Fruit fly (Drosophila melanogaster): ENCODE results near the gene CCT1.

The CCT1 gene

dm6 chr3R:22527636-22528148, 36.5 kb upstream of the CCT1 start:
- TF ChIP-seq CG8478 (optimal IDR thresholded peaks at IDR 0.05) = no peak
- TF ChIP-seq pan (optimal IDR thresholded peaks at IDR 0.05) = no peak
- TF ChIP-seq usp (GFP tag; optimal IDR thresholded peaks at IDR 0.05) = no peak
- no peak for TF ChIP-seq Dll (optimal IDR thresholded peaks at IDR 0.05)
- no peak for TF ChIP-seq EcR (GFP tag; optimal IDR thresholded peaks at IDR 0.05)
- no peak for TF ChIP-seq psq (optimal IDR thresholded peaks at IDR 0.05)

dm6 chr3R:22527192-22527591, 36.0 kb upstream of the CCT1 start:
- TF ChIP-seq psq (optimal IDR thresholded peaks at IDR 0.05) (no peak), pan (optimal IDR thresholded peaks at IDR 0.05) (no peak), EcR (GFP tag; optimal IDR thresholded peaks at IDR 0.05) (no peak), CG8478 (optimal IDR thresholded peaks at IDR 0.05) (no peak), Dll (optimal IDR thresholded peaks at IDR 0.05) (no peak), usp (GFP tag; optimal IDR thresholded peaks at IDR 0.05) (no peak)

DNA sequence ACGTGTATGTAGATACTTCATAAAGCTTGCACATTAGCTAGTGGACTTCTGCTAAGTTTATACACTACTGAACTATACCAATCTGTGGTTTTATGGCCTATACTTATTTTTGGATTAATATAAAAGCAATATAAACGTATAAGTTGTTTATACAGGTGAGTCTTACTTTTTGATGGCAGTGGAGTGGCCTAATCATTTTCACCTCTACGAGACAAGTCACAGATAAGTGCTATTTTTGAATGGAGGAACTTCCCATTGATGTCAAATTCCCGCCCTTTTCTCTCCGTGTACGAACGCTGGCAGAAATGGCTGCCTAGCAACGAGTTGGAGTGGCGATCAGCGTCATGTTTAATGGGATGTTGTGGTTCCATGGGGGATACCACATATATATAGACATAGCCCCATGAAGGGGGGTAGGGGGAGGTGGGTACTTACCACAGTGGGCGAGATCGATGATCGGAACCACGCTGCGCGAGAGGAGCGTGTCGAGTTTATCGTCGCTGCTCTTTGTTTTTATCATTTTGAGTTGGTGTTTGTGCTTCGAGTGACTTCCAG, 35.2 kb upstream of the CCT1 start:
- TF ChIP-seq psq (optimal IDR thresholded peaks at IDR 0.05) (no peak), EcR (GFP tag; optimal IDR thresholded peaks at IDR 0.05) (peak in 1 of 2 experiments; percentile 73)

- TF ChIP-seq psq (optimal IDR thresholded peaks at IDR 0.05) (no peak), Dll (optimal IDR thresholded peaks at IDR 0.05) (no peak), pan (optimal IDR thresholded peaks at IDR 0.05) (no peak)
These were observed 34.5 kb upstream of the CCT1 start for dm6 chr3R:22525546-22526352.

dm6 chr3R:22525073-22525413, 33.8 kb upstream of the CCT1 start:
- TF ChIP-seq CG8478 (optimal IDR thresholded peaks at IDR 0.05) (no peak), pan (optimal IDR thresholded peaks at IDR 0.05) (no peak), EcR (GFP tag; optimal IDR thresholded peaks at IDR 0.05) (no peak)

DNA sequence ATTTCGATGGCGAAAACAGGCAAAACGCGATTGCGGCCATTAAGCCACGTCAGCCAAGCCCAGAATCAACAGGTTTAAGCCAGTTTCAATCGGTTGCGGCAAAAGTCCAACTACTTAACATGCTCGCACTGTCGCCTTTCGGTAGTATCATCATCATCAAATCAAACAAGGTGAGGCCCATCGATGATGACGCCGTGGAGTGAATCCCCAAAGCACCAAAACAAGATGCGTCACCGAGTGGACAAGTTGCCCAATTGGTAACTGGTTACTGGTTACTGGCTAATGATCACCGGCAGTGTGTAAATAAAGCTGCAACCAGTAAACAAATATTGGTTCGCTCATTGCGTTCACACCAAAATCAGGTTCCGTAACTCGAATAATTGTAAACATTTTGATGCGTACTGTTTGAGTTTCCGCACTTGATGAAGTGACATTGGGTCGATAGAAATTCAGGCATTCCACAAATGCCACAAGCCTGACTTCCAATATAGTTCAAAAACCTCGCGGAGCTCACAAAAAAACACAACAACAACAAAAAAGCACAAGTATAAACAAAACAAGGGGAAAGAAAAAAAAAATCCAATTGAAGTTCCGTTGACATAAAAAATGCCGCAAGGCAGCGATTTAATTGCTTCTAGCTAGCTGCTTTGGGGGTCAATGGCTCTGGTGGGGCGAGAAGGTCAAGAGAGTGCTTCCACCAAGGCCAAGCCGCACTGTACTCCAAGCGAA, 33.3 kb upstream of the CCT1 start:
- TF ChIP-seq usp (GFP tag; optimal IDR thresholded peaks at IDR 0.05) = no peak
- TF ChIP-seq CG8478 (optimal IDR thresholded peaks at IDR 0.05) = no peak
- TF ChIP-seq psq (optimal IDR thresholded peaks at IDR 0.05) = no peak
- TF ChIP-seq Dll (optimal IDR thresholded peaks at IDR 0.05) = no peak
- no peak for TF ChIP-seq EcR (GFP tag; optimal IDR thresholded peaks at IDR 0.05)
- TF ChIP-seq pan (optimal IDR thresholded peaks at IDR 0.05) = no peak

- TF ChIP-seq psq (optimal IDR thresholded peaks at IDR 0.05) (no peak), Dll (optimal IDR thresholded peaks at IDR 0.05) (no peak), pan (optimal IDR thresholded peaks at IDR 0.05) (no peak), usp (GFP tag; optimal IDR thresholded peaks at IDR 0.05) (no peak), EcR (GFP tag; optimal IDR thresholded peaks at IDR 0.05) (no peak), CG8478 (optimal IDR thresholded peaks at IDR 0.05) (no peak)
These were observed 31.6 kb upstream of the CCT1 start for dm6 chr3R:22522859-22523258.

DNA sequence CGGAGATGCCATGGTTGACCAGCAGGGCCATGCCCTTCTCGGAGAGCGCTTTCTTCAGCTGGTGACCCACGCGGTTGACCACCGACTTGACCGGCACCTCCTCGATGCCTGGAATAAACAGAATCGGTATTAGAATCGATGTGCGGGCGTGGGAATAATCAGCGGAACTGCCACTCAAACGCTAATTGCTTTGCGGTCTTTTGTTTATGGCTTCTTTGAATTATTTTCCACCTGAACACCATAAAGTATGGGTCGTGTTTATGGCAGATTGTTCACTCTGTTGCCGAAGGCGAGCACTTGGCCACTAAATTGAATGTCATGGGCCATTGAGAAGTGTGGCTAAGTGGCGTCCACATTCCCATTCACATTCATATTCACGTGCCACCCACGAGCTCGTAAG, 30.8 kb upstream of the CCT1 start:
- TF ChIP-seq Dll (optimal IDR thresholded peaks at IDR 0.05) (no peak), EcR (GFP tag; optimal IDR thresholded peaks at IDR 0.05) (no peak), pan (optimal IDR thresholded peaks at IDR 0.05) (no peak), psq (optimal IDR thresholded peaks at IDR 0.05) (no peak), usp (GFP tag; optimal IDR thresholded peaks at IDR 0.05) (no peak), CG8478 (optimal IDR thresholded peaks at IDR 0.05) (no peak)

DNA sequence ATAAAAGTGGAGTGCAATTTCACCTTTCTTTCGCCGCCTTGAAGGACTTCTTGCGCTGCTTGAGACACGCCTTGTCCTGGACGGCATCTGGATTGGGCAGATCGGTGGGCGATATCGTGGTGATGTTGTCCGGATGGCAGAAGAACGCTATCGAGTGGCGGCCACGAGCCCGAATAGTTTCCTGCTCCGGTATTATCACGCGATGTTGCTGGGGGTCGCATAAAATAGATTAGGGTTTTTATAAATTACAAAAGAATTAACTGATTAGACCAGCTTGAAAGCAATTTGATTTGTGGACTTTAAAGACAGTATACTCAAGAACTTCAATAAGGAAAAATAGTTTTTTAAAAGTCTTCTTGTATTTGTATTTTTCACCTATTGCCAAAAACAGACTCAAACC, 29.2 kb upstream of the CCT1 start:
- TF ChIP-seq Dll (optimal IDR thresholded peaks at IDR 0.05) (no peak), pan (optimal IDR thresholded peaks at IDR 0.05) (no peak), CG8478 (optimal IDR thresholded peaks at IDR 0.05) (no peak), EcR (GFP tag; optimal IDR thresholded peaks at IDR 0.05) (no peak), psq (optimal IDR thresholded peaks at IDR 0.05) (no peak), usp (GFP tag; optimal IDR thresholded peaks at IDR 0.05) (no peak)

DNA sequence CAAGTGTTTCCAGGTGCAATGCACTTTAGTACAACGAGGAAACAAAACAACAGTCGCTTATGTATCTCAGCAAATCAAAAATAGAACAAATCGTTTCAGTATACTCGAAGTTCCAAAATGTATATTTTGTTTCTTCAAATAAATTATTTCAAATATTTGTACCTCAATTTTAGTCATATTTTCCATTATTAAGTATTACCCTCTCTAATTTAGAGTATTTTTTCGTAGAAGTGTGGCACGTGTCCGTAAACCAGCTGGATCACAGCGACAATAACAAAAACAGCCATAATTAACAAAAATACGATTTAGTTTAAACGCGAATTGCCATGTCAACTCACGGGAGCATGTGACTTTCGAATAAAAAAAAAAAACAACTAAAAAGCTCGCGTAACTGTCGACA, 27.5 kb upstream of the CCT1 start:
- TF ChIP-seq psq (optimal IDR thresholded peaks at IDR 0.05) (no peak), pan (optimal IDR thresholded peaks at IDR 0.05) (no peak), Dll (optimal IDR thresholded peaks at IDR 0.05) (no peak), EcR (GFP tag; optimal IDR thresholded peaks at IDR 0.05) (no peak), usp (GFP tag; optimal IDR thresholded peaks at IDR 0.05) (no peak), CG8478 (optimal IDR thresholded peaks at IDR 0.05) (no peak)

DNA sequence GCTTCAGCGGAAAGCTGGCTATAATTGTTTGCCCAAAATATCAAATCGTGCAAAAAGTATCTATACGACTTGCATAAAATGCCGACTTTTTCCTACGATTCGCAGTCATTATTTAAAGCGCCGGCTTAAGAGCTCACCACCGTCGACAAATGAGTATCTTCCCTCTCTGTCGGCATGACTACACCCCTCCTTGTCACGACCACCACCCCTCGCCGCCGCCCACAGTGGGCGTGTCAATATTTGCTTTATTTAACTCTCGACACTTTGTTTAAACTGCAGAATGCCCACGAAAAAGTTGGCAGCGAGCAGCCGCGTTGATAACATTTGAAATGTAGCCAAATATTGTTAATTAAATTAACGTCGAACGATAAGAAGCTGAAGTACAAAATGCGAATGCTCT, 27.0 kb upstream of the CCT1 start:
- TF ChIP-seq CG8478 (optimal IDR thresholded peaks at IDR 0.05) (no peak), usp (GFP tag; optimal IDR thresholded peaks at IDR 0.05) (no peak), pan (optimal IDR thresholded peaks at IDR 0.05) (no peak), psq (optimal IDR thresholded peaks at IDR 0.05) (no peak), Dll (optimal IDR thresholded peaks at IDR 0.05) (no peak), EcR (GFP tag; optimal IDR thresholded peaks at IDR 0.05) (no peak)

DNA sequence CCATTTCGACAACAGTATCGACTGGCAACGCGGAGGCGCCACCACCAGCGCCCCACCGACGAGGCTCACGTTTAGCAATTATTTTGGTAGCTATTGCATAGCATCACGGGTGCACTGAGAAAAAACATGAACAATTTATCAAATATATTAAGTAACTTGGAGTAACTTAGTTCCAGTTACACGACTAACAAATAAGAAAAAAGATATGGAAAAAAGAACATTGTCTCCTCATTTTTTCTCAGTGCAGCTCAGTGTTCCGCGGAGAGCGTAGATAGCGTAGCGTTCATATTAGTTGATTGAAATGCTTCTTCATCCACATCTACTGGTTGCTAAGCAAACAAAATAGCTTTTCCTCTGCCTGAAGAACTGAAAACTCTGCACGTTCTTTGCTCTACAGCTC, 24.1 kb upstream of the CCT1 start:
- TF ChIP-seq EcR (GFP tag; optimal IDR thresholded peaks at IDR 0.05) (no peak), Dll (optimal IDR thresholded peaks at IDR 0.05) (no peak), CG8478 (optimal IDR thresholded peaks at IDR 0.05) (no peak), pan (optimal IDR thresholded peaks at IDR 0.05) (no peak), psq (optimal IDR thresholded peaks at IDR 0.05) (no peak), usp (GFP tag; optimal IDR thresholded peaks at IDR 0.05) (no peak)

All from whole organism.